Fruit fly (Drosophila melanogaster) whole organism, prepupa: ENCODE measurements around the gene oc.

Experiments
- Blimp-1 ChIP-seq: fragments of 200-800 bp; sonication (Bioruptor generic); optimal IDR thresholded peaks from 3 replicates; lab custom pipeline; 2017; ENCODE audit warnings: missing biosample characterization, missing genetic modification characterization, mild to moderate bottlenecking, moderate library complexity, missing genetic modification reagents
- CG10631 ChIP-seq: fragments of 200-800 bp; sonication (Bioruptor generic); optimal IDR thresholded peaks from 2 replicates; lab custom pipeline; 2016; ENCODE audit warnings: missing biosample characterization, missing genetic modification characterization
- CG1621 ChIP-seq: fragments of 200-800 bp; sonication (Bioruptor generic); optimal IDR thresholded peaks from 3 replicates; lab custom pipeline; 2018; ENCODE audit warnings: missing biosample characterization, mild to moderate bottlenecking, missing genetic modification characterization
- CG16779 ChIP-seq: fragments of 200-800 bp; sonication (Bioruptor generic); optimal IDR thresholded peaks from 3 replicates; lab custom pipeline; 2017; ENCODE audit warnings: missing biosample characterization, mild to moderate bottlenecking, missing genetic modification characterization
- CG6163 ChIP-seq: fragments of 200-800 bp; sonication (Bioruptor generic); IDR thresholded peaks from 3 replicates; pipeline ENCODE4 v1.3.6; 2022; ENCODE audit warnings: missing biosample characterization, missing genetic modification characterization
- CG6276 ChIP-seq: fragments of 200-800 bp; sonication (Bioruptor generic); optimal IDR thresholded peaks from 2 replicates; lab custom pipeline; 2017; ENCODE audit warnings: missing biosample characterization, mild to moderate bottlenecking, missing genetic modification characterization
- CG7368 ChIP-seq: fragments of 200-800 bp; sonication (Bioruptor generic); optimal IDR thresholded peaks from 3 replicates; lab custom pipeline; 2016; ENCODE audit warnings: missing biosample characterization, missing genetic modification characterization
- CG9139 ChIP-seq: fragments of 200-800 bp; sonication (Bioruptor generic); optimal IDR thresholded peaks from 3 replicates; lab custom pipeline; 2017; ENCODE audit warnings: missing biosample characterization, mild to moderate bottlenecking, missing genetic modification characterization
- Ets96B ChIP-seq: fragments of 200-800 bp; optimal IDR thresholded peaks from 2 replicates; lab custom pipeline; 2019; ENCODE audit warnings: missing biosample characterization, mild to moderate bottlenecking, missing genetic modification characterization, moderate library complexity
- OdsH ChIP-seq: fragments of 200-800 bp; sonication (Bioruptor generic); optimal IDR thresholded peaks from 3 replicates; lab custom pipeline; 2016; ENCODE audit warnings: missing biosample characterization, missing genetic modification characterization
- Sox102F ChIP-seq: fragments of 200-800 bp; sonication (Bioruptor generic); optimal IDR thresholded peaks from 2 replicates; lab custom pipeline; 2016; ENCODE audit warnings: missing biosample characterization, mild to moderate bottlenecking, missing genetic modification characterization
- eg ChIP-seq: fragments of 200-800 bp; sonication (Bioruptor generic); IDR thresholded peaks from 3 replicates; pipeline ENCODE4 v1.3.6; 2022; ENCODE audit warnings: missing biosample characterization, missing genetic modification characterization
- fkh ChIP-seq: fragments of 200-800 bp; sonication (Bioruptor generic); optimal IDR thresholded peaks from 3 replicates; lab custom pipeline; 2017; ENCODE audit warnings: missing biosample characterization, mild to moderate bottlenecking, missing genetic modification characterization, moderate library complexity
- vri ChIP-seq: fragments of 200-800 bp; sonication (Bioruptor generic); optimal IDR thresholded peaks from 3 replicates; lab custom pipeline; 2016; ENCODE audit warnings: missing biosample characterization, mild to moderate bottlenecking, missing genetic modification characterization

- TF ChIP-seq CG10631 (no peak), CG7368 (no peak), CG6276 (no peak), CG16779 (no peak), CG9139 (GFP tag; lab: Kevin White, UChicago) (no peak), eg (no peak), vri (GFP tag; lab: Kevin White, UChicago) (no peak), Blimp-1 (GFP tag; lab: Kevin White, UChicago) (no peak), OdsH (GFP tag; lab: Kevin White, UChicago) (no peak), Sox102F (GFP tag; lab: Kevin White, UChicago) (no peak), CG1621 (no peak), fkh (GFP tag; lab: Kevin White, UChicago) (no peak), Ets96B (no peak), CG6163 (GFP tag; lab: Robert Waterston, UW) (no peak)
These were observed 9.8 kb downstream of the oc start for dm6 chrX:8640636-8641216.
